Fruit fly (Drosophila melanogaster) whole organism, prepupa: ENCODE data around the gene CG18418.

Experiments used
- Blimp-1 ChIP-seq: fragments of 200-800 bp; sonication (Bioruptor generic); optimal IDR thresholded peaks from 3 replicates; lab custom pipeline; 2017; ENCODE audit warnings: missing biosample characterization, missing genetic modification characterization, mild to moderate bottlenecking, moderate library complexity, missing genetic modification reagents
- CG10631 ChIP-seq: fragments of 200-800 bp; sonication (Bioruptor generic); optimal IDR thresholded peaks from 2 replicates; lab custom pipeline; 2016; ENCODE audit warnings: missing biosample characterization, missing genetic modification characterization
- CG10669 ChIP-seq: fragments of 200-800 bp; sonication (Bioruptor generic); optimal IDR thresholded peaks from 3 replicates; lab custom pipeline; 2018; ENCODE audit warnings: missing biosample characterization, mild to moderate bottlenecking, missing genetic modification characterization, moderate library complexity
- CG11294 ChIP-seq: fragments of 200-800 bp; sonication (Bioruptor generic); IDR thresholded peaks from 2 replicates; pipeline ENCODE4 v1.3.6; 2022; ENCODE audit warnings: missing biosample characterization, missing genetic modification characterization
- CG11762 ChIP-seq: fragments of 200-800 bp; sonication (Bioruptor generic); optimal IDR thresholded peaks from 3 replicates; lab custom pipeline; 2016; ENCODE audit warnings: missing biosample characterization, missing genetic modification characterization; ENCODE audit not compliant: insufficient read depth
- CG15336 ChIP-seq: fragments of 200-800 bp; sonication (Bioruptor generic); IDR thresholded peaks from 2 replicates; pipeline ENCODE4 v1.3.6; 2022; ENCODE audit warnings: missing biosample characterization, missing genetic modification characterization
- CG1621 ChIP-seq: fragments of 200-800 bp; sonication (Bioruptor generic); optimal IDR thresholded peaks from 3 replicates; lab custom pipeline; 2018; ENCODE audit warnings: missing biosample characterization, mild to moderate bottlenecking, missing genetic modification characterization
- CG3032 ChIP-seq: fragments of 200-800 bp; optimal IDR thresholded peaks from 2 replicates; lab custom pipeline; 2019; ENCODE audit warnings: missing biosample characterization, mild to moderate bottlenecking, missing genetic modification characterization, moderate library complexity
- CG31627 ChIP-seq: fragments of 200-800 bp; sonication (Bioruptor generic); optimal IDR thresholded peaks from 3 replicates; lab custom pipeline; 2016; ENCODE audit warnings: missing biosample characterization, missing genetic modification characterization
- CG32006 ChIP-seq: fragments of 200-800 bp; sonication (Bioruptor generic); optimal IDR thresholded peaks from 3 replicates; lab custom pipeline; 2017; ENCODE audit warnings: missing biosample characterization, mild to moderate bottlenecking, missing genetic modification characterization
- CG34406 ChIP-seq: fragments of 200-800 bp; sonication (Bioruptor generic); optimal IDR thresholded peaks from 3 replicates; lab custom pipeline; 2016; ENCODE audit warnings: missing biosample characterization, missing genetic modification characterization
- CG3919 ChIP-seq: fragments of 200-800 bp; sonication (Bioruptor generic); optimal IDR thresholded peaks from 3 replicates; lab custom pipeline; 2016; ENCODE audit warnings: missing biosample characterization, missing genetic modification characterization
- CG4318 ChIP-seq: fragments of 200-800 bp; sonication (Bioruptor generic); optimal IDR thresholded peaks from 3 replicates; lab custom pipeline; 2017; ENCODE audit warnings: missing biosample characterization, mild to moderate bottlenecking, missing genetic modification characterization
- CG6163 ChIP-seq: fragments of 200-800 bp; sonication (Bioruptor generic); IDR thresholded peaks from 3 replicates; pipeline ENCODE4 v1.3.6; 2022; ENCODE audit warnings: missing biosample characterization, missing genetic modification characterization
- CG6276 ChIP-seq: fragments of 200-800 bp; sonication (Bioruptor generic); optimal IDR thresholded peaks from 2 replicates; lab custom pipeline; 2017; ENCODE audit warnings: missing biosample characterization, mild to moderate bottlenecking, missing genetic modification characterization
- CG6792 ChIP-seq: fragments of 200-800 bp; sonication (Bioruptor generic); optimal IDR thresholded peaks from 3 replicates; lab custom pipeline; 2016; ENCODE audit warnings: missing biosample characterization, missing genetic modification characterization
- CG6854 ChIP-seq: fragments of 200-800 bp; sonication (Bioruptor generic); optimal IDR thresholded peaks from 2 replicates; lab custom pipeline; 2017; ENCODE audit warnings: missing biosample characterization, mild to moderate bottlenecking, missing genetic modification characterization
- CG7368 ChIP-seq: fragments of 200-800 bp; sonication (Bioruptor generic); optimal IDR thresholded peaks from 3 replicates; lab custom pipeline; 2016; ENCODE audit warnings: missing biosample characterization, missing genetic modification characterization
- CG8119 ChIP-seq: fragments of 200-800 bp; sonication (Bioruptor generic); IDR thresholded peaks from 3 replicates; pipeline ENCODE4 v1.3.6; 2022; ENCODE audit warnings: missing biosample characterization, missing genetic modification characterization
- CG8319 ChIP-seq: fragments of 200-800 bp; sonication (Bioruptor generic); optimal IDR thresholded peaks from 3 replicates; lab custom pipeline; 2016; ENCODE audit warnings: missing biosample characterization, missing genetic modification characterization
- CG8632 ChIP-seq: fragments of 200-800 bp; sonication (Bioruptor generic); optimal IDR thresholded peaks from 3 replicates; lab custom pipeline; 2016; ENCODE audit warnings: missing biosample characterization, missing genetic modification characterization
- CG9139 ChIP-seq: fragments of 200-800 bp; sonication (Bioruptor generic); optimal IDR thresholded peaks from 3 replicates; lab custom pipeline; 2017; ENCODE audit warnings: missing biosample characterization, mild to moderate bottlenecking, missing genetic modification characterization
- Eip75B ChIP-seq: fragments of 200-800 bp; sonication (Bioruptor generic); optimal IDR thresholded peaks from 3 replicates; lab custom pipeline; 2016; ENCODE audit warnings: missing biosample characterization, missing genetic modification characterization
- Eip78C ChIP-seq: fragments of 200-800 bp; sonication (Bioruptor generic); peaks from one replicate; lab custom pipeline; 2016; ENCODE audit warnings: missing biosample characterization, missing genetic modification characterization
- Eip93F ChIP-seq: fragments of 200-800 bp; sonication (Bioruptor generic); optimal IDR thresholded peaks from 2 replicates; lab custom pipeline; 2016; ENCODE audit warnings: missing biosample characterization, mild to moderate bottlenecking, missing genetic modification characterization
- Ets21C ChIP-seq: fragments of 200-800 bp; sonication (Bioruptor generic); optimal IDR thresholded peaks from 3 replicates; lab custom pipeline; 2016; ENCODE audit warnings: missing biosample characterization, missing genetic modification characterization
- Ets96B ChIP-seq: fragments of 200-800 bp; optimal IDR thresholded peaks from 2 replicates; lab custom pipeline; 2019; ENCODE audit warnings: missing biosample characterization, mild to moderate bottlenecking, missing genetic modification characterization, moderate library complexity
- Gug ChIP-seq: fragments of 200-800 bp; sonication (Bioruptor generic); IDR thresholded peaks from 2 replicates; pipeline ENCODE4 v1.3.6; 2022; ENCODE audit warnings: missing biosample characterization, missing genetic modification characterization
- Hr4 ChIP-seq: fragments of 200-800 bp; sonication (Bioruptor generic); optimal IDR thresholded peaks from 3 replicates; lab custom pipeline; 2016; ENCODE audit warnings: missing biosample characterization, missing genetic modification characterization
- Lpt ChIP-seq: fragments of 200-800 bp; sonication (Bioruptor generic); optimal IDR thresholded peaks from 3 replicates; lab custom pipeline; 2016; ENCODE audit warnings: missing biosample characterization, missing genetic modification characterization
- Met ChIP-seq: fragments of 200-800 bp; sonication (Bioruptor generic); optimal IDR thresholded peaks from 3 replicates; lab custom pipeline; 2016; ENCODE audit warnings: missing biosample characterization, missing genetic modification characterization
- OdsH ChIP-seq: fragments of 200-800 bp; sonication (Bioruptor generic); optimal IDR thresholded peaks from 3 replicates; lab custom pipeline; 2016; ENCODE audit warnings: missing biosample characterization, missing genetic modification characterization
- Smox ChIP-seq: fragments of 200-800 bp; sonication (Bioruptor generic); optimal IDR thresholded peaks from 3 replicates; lab custom pipeline; 2016; ENCODE audit warnings: missing biosample characterization, missing genetic modification characterization
- Sox102F ChIP-seq: fragments of 200-800 bp; sonication (Bioruptor generic); optimal IDR thresholded peaks from 2 replicates; lab custom pipeline; 2016; ENCODE audit warnings: missing biosample characterization, mild to moderate bottlenecking, missing genetic modification characterization
- Sox14 ChIP-seq: fragments of 200-800 bp; sonication (Bioruptor generic); optimal IDR thresholded peaks from 3 replicates; lab custom pipeline; 2016; ENCODE audit warnings: missing biosample characterization, missing genetic modification characterization
- achi ChIP-seq: fragments of 200-800 bp; sonication (Bioruptor generic); optimal IDR thresholded peaks from 3 replicates; lab custom pipeline; 2016; ENCODE audit warnings: missing biosample characterization, missing genetic modification characterization
- acj6 ChIP-seq: fragments of 200-800 bp; sonication (Bioruptor generic); optimal IDR thresholded peaks from 3 replicates; lab custom pipeline; 2016; ENCODE audit warnings: missing biosample characterization, missing genetic modification characterization
- cyc ChIP-seq: fragments of 200-800 bp; sonication (Bioruptor generic); optimal IDR thresholded peaks from 3 replicates; lab custom pipeline; 2016; ENCODE audit warnings: missing biosample characterization, missing genetic modification characterization
- dsx ChIP-seq: fragments of 200-800 bp; optimal IDR thresholded peaks from 3 replicates; lab custom pipeline; 2019; ENCODE audit warnings: missing biosample characterization, mild to moderate bottlenecking, missing genetic modification characterization, moderate library complexity; ENCODE audit not compliant: poor library complexity, severe bottlenecking
- eg ChIP-seq: fragments of 200-800 bp; sonication (Bioruptor generic); IDR thresholded peaks from 3 replicates; pipeline ENCODE4 v1.3.6; 2022; ENCODE audit warnings: missing biosample characterization, missing genetic modification characterization
- esn ChIP-seq: fragments of 200-800 bp; sonication (Bioruptor generic); optimal IDR thresholded peaks from 2 replicates; lab custom pipeline; 2016; ENCODE audit warnings: missing biosample characterization, mild to moderate bottlenecking, missing genetic modification characterization, moderate library complexity
- fd59A ChIP-seq: fragments of 200-800 bp; sonication (Bioruptor generic); optimal IDR thresholded peaks from 2 replicates; lab custom pipeline; 2017; ENCODE audit warnings: missing biosample characterization, mild to moderate bottlenecking, missing genetic modification characterization, missing genetic modification reagents
- pdm3 ChIP-seq: fragments of 200-800 bp; sonication (Bioruptor generic); optimal IDR thresholded peaks from 3 replicates; lab custom pipeline; 2016; ENCODE audit warnings: missing biosample characterization, missing genetic modification characterization
- spab ChIP-seq: fragments of 200-800 bp; sonication (Bioruptor generic); optimal IDR thresholded peaks from 2 replicates; lab custom pipeline; 2017; ENCODE audit warnings: missing biosample characterization, mild to moderate bottlenecking, missing genetic modification characterization, missing genetic modification reagents
- ss ChIP-seq, 2 experiments: fragments of 200-800 bp; sonication (Bioruptor generic); optimal IDR thresholded peaks; 2 replicates in 1 of 2; 3 replicates in 1 of 2; lab custom pipeline; 2017 to 2018; ENCODE audit warnings: mild to moderate bottlenecking in 2 of 2, missing biosample characterization in 2 of 2, missing genetic modification characterization in 2 of 2, moderate library complexity in 1 of 2
- svp ChIP-seq: fragments of 200-800 bp; sonication (Bioruptor generic); peaks from one replicate; lab custom pipeline; 2016; ENCODE audit warnings: missing biosample characterization, missing genetic modification characterization
- topi ChIP-seq: fragments of 200-800 bp; sonication (Bioruptor generic); optimal IDR thresholded peaks from 3 replicates; lab custom pipeline; 2016; ENCODE audit warnings: missing biosample characterization, missing genetic modification characterization

CG18418 gene

dm6 chr3L:4736643-4737042 is 46.8 kb upstream of the CG18418 start (continued):
- TF ChIP-seq CG11294 (GFP tag; lab: Robert Waterston, UW) (peak; percentile 58), CG11762 (GFP tag; lab: Kevin White, UChicago) (no peak), acj6 (GFP tag; lab: Kevin White, UChicago) (no peak), CG10631 (GFP tag; lab: Kevin White, UChicago) (no peak), CG31627 (GFP tag; lab: Kevin White, UChicago) (no peak), Sox102F (GFP tag; lab: Kevin White, UChicago) (no peak), fd59A (GFP tag; lab: Kevin White, UChicago) (no peak), esn (GFP tag; lab: Kevin White, UChicago) (no peak), OdsH (GFP tag; lab: Kevin White, UChicago) (no peak), CG8319 (GFP tag; lab: Kevin White, UChicago) (no peak), Hr4 (GFP tag; lab: Kevin White, UChicago) (peak; percentile 73), Ets21C (GFP tag; lab: Kevin White, UChicago) (no peak), eg (GFP tag; lab: Robert Waterston, UW) (peak; percentile 78; the same call in 2 of the 3 replicates), Smox (GFP tag; lab: Kevin White, UChicago) (no peak), CG6792 (GFP tag; lab: Kevin White, UChicago) (no peak), topi (GFP tag; lab: Kevin White, UChicago) (no peak), CG9139 (GFP tag; lab: Kevin White, UChicago) (no peak)

DNA sequence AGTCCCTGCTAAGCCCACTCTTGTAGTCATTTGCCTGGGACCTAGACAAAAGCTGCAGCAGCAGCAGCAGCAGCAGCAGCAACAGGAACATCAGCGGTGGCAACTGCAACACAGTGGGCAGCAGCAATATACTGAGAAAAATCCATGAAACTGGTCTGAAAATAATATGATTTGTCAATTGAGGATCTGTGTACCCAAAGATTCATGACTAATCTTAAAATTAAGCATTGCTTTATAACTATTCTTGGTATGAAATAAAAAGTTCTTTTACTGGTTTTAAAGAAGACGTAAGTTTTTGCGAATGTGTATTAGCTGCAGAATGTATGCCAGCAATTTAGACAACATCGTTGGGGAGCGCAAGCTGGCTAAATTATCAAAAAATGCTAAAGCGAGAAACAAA is 41.8 kb upstream of the CG18418 start:
- TF ChIP-seq CG6276 (GFP tag; lab: Kevin White, UChicago), result no peak
- peak; percentile 76 for TF ChIP-seq dsx
- TF ChIP-seq CG6792 (GFP tag; lab: Kevin White, UChicago), result peak; percentile 46
- peak; percentile 59 for TF ChIP-seq CG3032 (tag; lab: Kevin White, UChicago)
- peak; percentile 52 for TF ChIP-seq fd59A (GFP tag; lab: Kevin White, UChicago)
- TF ChIP-seq achi (GFP tag; lab: Kevin White, UChicago), result peak; percentile 65
- TF ChIP-seq cyc (GFP tag; lab: Kevin White, UChicago), result no peak
- peak; percentile 77 for TF ChIP-seq CG10631 (GFP tag; lab: Kevin White, UChicago)
- TF ChIP-seq CG8119 (GFP tag; lab: Robert Waterston, UW), result peak; percentile 67
- peak; percentile 9 for TF ChIP-seq Met (GFP tag; lab: Kevin White, UChicago)
- TF ChIP-seq ss (GFP tag; optimal IDR thresholded peaks at IDR 0.05; lab: Kevin White, UChicago), result peak in 1 of 2 experiments; percentile 45
- TF ChIP-seq CG11762 (GFP tag; lab: Kevin White, UChicago), result no peak
- TF ChIP-seq OdsH (GFP tag; lab: Kevin White, UChicago), result peak; percentile 62
- peak; percentile 51 for TF ChIP-seq CG11294 (GFP tag; lab: Robert Waterston, UW)
- peak; percentile 14 for TF ChIP-seq svp
- no peak for TF ChIP-seq topi (GFP tag; lab: Kevin White, UChicago)
- TF ChIP-seq CG34406 (GFP tag; lab: Kevin White, UChicago), result no peak
- TF ChIP-seq CG10669 (GFP tag; lab: Kevin White, UChicago), result peak; percentile 27
- peak; percentile 4 for TF ChIP-seq CG8632 (GFP tag; lab: Kevin White, UChicago)
- peak; percentile 63 for TF ChIP-seq CG15336
- peak; percentile 62 for TF ChIP-seq Hr4 (GFP tag; lab: Kevin White, UChicago)
- TF ChIP-seq Eip78C, result peak; percentile 41
- TF ChIP-seq CG1621 (tag; lab: Kevin White, UChicago), result peak; percentile 72
- no peak for TF ChIP-seq CG6854 (GFP tag; lab: Kevin White, UChicago)
- peak; percentile 55 for TF ChIP-seq Gug (GFP tag; lab: Robert Waterston, UW)
- TF ChIP-seq Ets96B (tag; lab: Kevin White, UChicago), result peak; percentile 27
- no peak for TF ChIP-seq CG8319 (GFP tag; lab: Kevin White, UChicago)
- peak; percentile 3 for TF ChIP-seq CG3919
- no peak for TF ChIP-seq Blimp-1 (GFP tag; lab: Kevin White, UChicago)
- peak; percentile 60 for TF ChIP-seq acj6 (GFP tag; lab: Kevin White, UChicago)
- peak; percentile 6 for TF ChIP-seq spab (GFP tag; lab: Kevin White, UChicago)
- peak; percentile 23 for TF ChIP-seq Lpt
- TF ChIP-seq CG7368 (GFP tag; lab: Kevin White, UChicago), result no peak
- TF ChIP-seq Eip93F (GFP tag; lab: Kevin White, UChicago), result no peak
- peak; percentile 60; the same call in 1 of the 3 replicates for TF ChIP-seq CG6163
- peak; percentile 69 for TF ChIP-seq CG32006 (GFP tag; lab: Kevin White, UChicago)
- peak; percentile 52 for TF ChIP-seq CG4318 (GFP tag; lab: Kevin White, UChicago)
- peak; percentile 70 for TF ChIP-seq Eip75B (GFP tag; lab: Kevin White, UChicago)
- TF ChIP-seq pdm3 (GFP tag; lab: Kevin White, UChicago), result peak; percentile 67
- TF ChIP-seq CG31627 (GFP tag; lab: Kevin White, UChicago), result no peak
- no peak for TF ChIP-seq Smox (GFP tag; lab: Kevin White, UChicago)
- peak; percentile 67 for TF ChIP-seq Sox14 (GFP tag; lab: Kevin White, UChicago)
